Worm (Caenorhabditis elegans): ENCODE results near the gene str-252.

Gene str-252

ce11 chrV:13935423-13935822 lies 19.1 kb downstream of the str-252 start:
- TF ChIP-seq elt-3 (tag; optimal IDR thresholded peaks at IDR 0.05), result peak in 5 of 6 experiments; percentile 25 to 93 (median 82)
- TF ChIP-seq nhr-20 (tag; optimal IDR thresholded peaks at IDR 0.05), result no peak
- peak in 1 of 2 experiments; percentile 2 for TF ChIP-seq lsy-2 (tag; optimal IDR thresholded peaks at IDR 0.05)
- TF ChIP-seq blmp-1 (tag; optimal IDR thresholded peaks at IDR 0.05), result peak; percentile 41

- TF ChIP-seq nhr-90 (tag; optimal IDR thresholded peaks at IDR 0.05; ENCODE audit: poor library complexity) (no peak), pqm-1 (tag; optimal IDR thresholded peaks at IDR 0.05) (no peak), nhr-77 (tag; optimal IDR thresholded peaks at IDR 0.05) (no peak), snu-23 (GFP tag; optimal IDR thresholded peaks at IDR 0.05) (no peak), nhr-20 (tag; optimal IDR thresholded peaks at IDR 0.05) (peak; percentile 2), lin-35 (GFP tag; optimal IDR thresholded peaks at IDR 0.05) (peak in 1 of 2 experiments; percentile 11), blmp-1 (tag; optimal IDR thresholded peaks at IDR 0.05) (peak; percentile 19), tlp-1 (tag; optimal IDR thresholded peaks at IDR 0.05) (no peak), skn-1 (tag; optimal IDR thresholded peaks at IDR 0.05) (no peak), ztf-11 (tag; optimal IDR thresholded peaks at IDR 0.05) (no peak), nhr-237 (tag; optimal IDR thresholded peaks at IDR 0.05) (no peak), mep-1 (tag; optimal IDR thresholded peaks at IDR 0.05) (no peak), nhr-47 (tag; optimal IDR thresholded peaks at IDR 0.05) (no peak), unc-86 (tag; optimal IDR thresholded peaks at IDR 0.05) (no peak), hlh-17 (GFP tag; optimal IDR thresholded peaks at IDR 0.05; ENCODE audit: borderline replicate concordance) (no peak), lir-3 (tag; optimal IDR thresholded peaks at IDR 0.05; ENCODE audit: poor library complexity) (no peak), swsn-7 (tag; optimal IDR thresholded peaks at IDR 0.05) (no peak), hlh-4 (tag; optimal IDR thresholded peaks at IDR 0.05) (no peak), ets-5 (GFP tag; IDR thresholded peaks at IDR 0.05) (no peak), C04F5.9 (tag; optimal IDR thresholded peaks at IDR 0.05) (no peak), C34B4.2 (tag; optimal IDR thresholded peaks at IDR 0.05) (no peak), egl-27 (tag; optimal IDR thresholded peaks at IDR 0.05) (no peak), ceh-8 (GFP tag; optimal IDR thresholded peaks at IDR 0.05) (no peak), aha-1 (tag; optimal IDR thresholded peaks at IDR 0.05) (no peak), grh-1 (GFP tag; IDR thresholded peaks at IDR 0.05) (peak; percentile 63), fkh-10 (GFP tag; optimal IDR thresholded peaks at IDR 0.05) (no peak), lin-14 (GFP tag; optimal IDR thresholded peaks at IDR 0.05) (no peak), vab-15 (tag; optimal IDR thresholded peaks at IDR 0.05) (no peak), ces-1 (GFP tag; optimal IDR thresholded peaks at IDR 0.05) (no peak), aly-2 (tag; optimal IDR thresholded peaks at IDR 0.05) (no peak), nhr-71 (tag; optimal IDR thresholded peaks at IDR 0.05) (peak; percentile 1), dpl-1 (GFP tag; optimal IDR thresholded peaks at IDR 0.05) (no peak), zip-4 (GFP tag; optimal IDR thresholded peaks at IDR 0.05) (no peak), elt-3 (tag; optimal IDR thresholded peaks at IDR 0.05) (peak in 2 of 6 experiments; percentile 25 to 31), irx-1 (tag; optimal IDR thresholded peaks at IDR 0.05) (no peak), isw-1 (GFP tag; IDR thresholded peaks at IDR 0.05) (no peak), C16A3.4 (tag; optimal IDR thresholded peaks at IDR 0.05) (no peak), Y116A8C.19 (tag; optimal IDR thresholded peaks at IDR 0.05; ENCODE audit: borderline replicate concordance) (no peak), ztf-4 (tag; optimal IDR thresholded peaks at IDR 0.05) (no peak), sup-37 (GFP tag; optimal IDR thresholded peaks at IDR 0.05) (no peak), nhr-12 (tag; optimal IDR thresholded peaks at IDR 0.05) (no peak), nhr-11 (tag; optimal IDR thresholded peaks at IDR 0.05) (no peak), sox-4 (tag; optimal IDR thresholded peaks at IDR 0.05) (no peak), mab-9 (GFP tag; IDR thresholded peaks at IDR 0.05) (no peak), fkh-8 (tag; optimal IDR thresholded peaks at IDR 0.05) (no peak), zag-1 (tag; optimal IDR thresholded peaks at IDR 0.05) (no peak), efl-1 (optimal IDR thresholded peaks at IDR 0.05) (no peak), efl-1 (GFP tag; optimal IDR thresholded peaks at IDR 0.05 in 1 of 2) (no peak), lin-15B (tag; optimal IDR thresholded peaks at IDR 0.05) (no peak), nhr-76 (tag; optimal IDR thresholded peaks at IDR 0.05) (no peak), snpc-4 (tag; optimal IDR thresholded peaks at IDR 0.05) (no peak)
Observed at ce11 chrV:13936052-13936451, 19.8 kb downstream of the str-252 start.
